Worm (Caenorhabditis elegans): ENCODE data around the gene C02B8.12.

ce11 chrX:8150621-8151020 is 27.5 kb upstream of the C02B8.12 start, which contains the start of gene F22F1.2:
- no peak for TF ChIP-seq nhr-23 (tag; optimal IDR thresholded peaks at IDR 0.05)
- TF ChIP-seq snpc-4 (tag; optimal IDR thresholded peaks at IDR 0.05): no peak
